Worm (Caenorhabditis elegans) whole organism, L2 larva: ENCODE results near the gene enpl-1.

Source experiments
- C34F6.9 ChIP-seq: fragments of 150-350 bp; optimal IDR thresholded peaks from 2 replicates; lab custom pipeline; 2014; ENCODE audit warnings: missing biosample characterization, missing genetic modification characterization
- R02D3.7 ChIP-seq: fragments of 150-350 bp; optimal IDR thresholded peaks from 2 replicates; lab custom pipeline; 2014; ENCODE audit warnings: missing biosample characterization, missing genetic modification characterization
- Y55F3AM.14 ChIP-seq: fragments of 200-800 bp; sonication (Bioruptor generic); optimal IDR thresholded peaks from 2 replicates; lab custom pipeline; 2018; ENCODE audit warnings: mild to moderate bottlenecking, missing genetic modification characterization, missing compliant biosample characterization
- ZK546.5 ChIP-seq: sonication (generic microtip); optimal IDR thresholded peaks from 2 replicates; lab custom pipeline; 2017; ENCODE audit warnings: missing biosample characterization, missing genetic modification characterization
- alr-1 ChIP-seq: fragments of 150-350 bp; optimal IDR thresholded peaks from 2 replicates; lab custom pipeline; 2014; ENCODE audit warnings: missing biosample characterization, missing genetic modification characterization
- aly-2 ChIP-seq: fragments of 150-350 bp; optimal IDR thresholded peaks from 2 replicates; lab custom pipeline; 2014; ENCODE audit warnings: missing biosample characterization, missing genetic modification characterization
- ama-1 ChIP-seq: fragments of 150-350 bp; optimal IDR thresholded peaks from 2 replicates; lab custom pipeline; 2018; ENCODE audit warnings: inconsistent platforms
- ceh-16 ChIP-seq: fragments of 150-350 bp; optimal IDR thresholded peaks from 2 replicates; lab custom pipeline; 2014; ENCODE audit warnings: missing biosample characterization, missing genetic modification characterization
- crh-2 ChIP-seq: sonication (generic microtip); optimal IDR thresholded peaks from 2 replicates; lab custom pipeline; 2017; ENCODE audit warnings: missing biosample characterization, missing genetic modification characterization
- dmd-4 ChIP-seq: sonication (generic microtip); optimal IDR thresholded peaks from 2 replicates; lab custom pipeline; 2017; ENCODE audit warnings: missing biosample characterization, missing genetic modification characterization
- egl-27 ChIP-seq: sonication (generic microtip); optimal IDR thresholded peaks from 3 replicates; lab custom pipeline; 2017; ENCODE audit warnings: missing biosample characterization, missing genetic modification reagents, missing genetic modification characterization
- gmeb-1 ChIP-seq: fragments of 150-350 bp; optimal IDR thresholded peaks from 2 replicates; lab custom pipeline; 2014; ENCODE audit warnings: missing biosample characterization, missing genetic modification characterization
- lin-11 ChIP-seq: fragments of 150-350 bp; sonication (generic microtip); optimal IDR thresholded peaks from 2 replicates; lab custom pipeline; 2014; ENCODE audit warnings: missing biosample characterization, missing genetic modification characterization, inconsistent platforms, mixed read lengths
- lin-13 ChIP-seq: fragments of 150-350 bp; optimal IDR thresholded peaks from 2 replicates; lab custom pipeline; 2014; ENCODE audit warnings: missing biosample characterization, missing genetic modification reagents, missing genetic modification characterization
- lin-39 ChIP-seq: fragments of 150-350 bp; optimal IDR thresholded peaks from 2 replicates; lab custom pipeline; 2014; ENCODE audit warnings: missing biosample characterization, missing genetic modification reagents, missing genetic modification characterization
- lsy-2 ChIP-seq, 2 experiments: fragments of 150-350 bp in 1 of 2; sonication (generic microtip) in 1 of 2; optimal IDR thresholded peaks; 2 replicates each; lab custom pipeline; 2014 to 2017; ENCODE audit warnings: missing biosample characterization in 2 of 2, missing genetic modification characterization in 2 of 2
- mab-5 ChIP-seq: fragments of 150-350 bp; optimal IDR thresholded peaks from 2 replicates; lab custom pipeline; 2014; ENCODE audit warnings: missing biosample characterization, missing genetic modification characterization
- mbf-1 ChIP-seq: sonication (generic microtip); optimal IDR thresholded peaks from 2 replicates; lab custom pipeline; 2017; ENCODE audit warnings: missing biosample characterization, missing genetic modification characterization
- mdl-1 ChIP-seq, 2 experiments: fragments of 150-350 bp in 1 of 2; sonication (generic microtip) in 1 of 2; optimal IDR thresholded peaks; 2 replicates each; lab custom pipeline; 2017; ENCODE audit warnings: missing biosample characterization in 2 of 2, missing genetic modification characterization in 2 of 2
- nhr-10 ChIP-seq: sonication (generic microtip); optimal IDR thresholded peaks from 2 replicates; lab custom pipeline; 2017; ENCODE audit warnings: missing biosample characterization, missing genetic modification characterization
- nhr-11 ChIP-seq: fragments of 150-350 bp; optimal IDR thresholded peaks from 2 replicates; lab custom pipeline; 2014; ENCODE audit warnings: missing biosample characterization, missing genetic modification characterization
- nhr-129 ChIP-seq: fragments of 150-350 bp; optimal IDR thresholded peaks from 2 replicates; lab custom pipeline; 2014; ENCODE audit warnings: missing biosample characterization, missing genetic modification characterization
- nhr-21 ChIP-seq: fragments of 150-350 bp; optimal IDR thresholded peaks from 2 replicates; lab custom pipeline; 2014; ENCODE audit warnings: missing biosample characterization, missing genetic modification characterization
- nhr-23 ChIP-seq: fragments of 150-350 bp; optimal IDR thresholded peaks from 2 replicates; lab custom pipeline; 2014; ENCODE audit warnings: missing biosample characterization, missing genetic modification reagents, missing genetic modification characterization
- nhr-237 ChIP-seq: fragments of 150-350 bp; optimal IDR thresholded peaks from 2 replicates; lab custom pipeline; 2014; ENCODE audit warnings: missing biosample characterization, missing genetic modification characterization
- nhr-25 ChIP-seq: fragments of 150-350 bp; sonication (generic microtip); optimal IDR thresholded peaks from 3 replicates; lab custom pipeline; 2014; ENCODE audit warnings: missing biosample characterization, missing genetic modification characterization
- nhr-6 ChIP-seq: fragments of 150-350 bp; optimal IDR thresholded peaks from 2 replicates; lab custom pipeline; 2014; ENCODE audit warnings: missing biosample characterization, missing genetic modification characterization
- nhr-77 ChIP-seq: fragments of 150-350 bp; optimal IDR thresholded peaks from 2 replicates; lab custom pipeline; 2014; ENCODE audit warnings: missing biosample characterization, missing genetic modification characterization
- peb-1 ChIP-seq: fragments of 150-350 bp; optimal IDR thresholded peaks from 2 replicates; lab custom pipeline; 2014; ENCODE audit warnings: missing biosample characterization, missing genetic modification characterization
- sem-4 ChIP-seq: fragments of 150-350 bp; optimal IDR thresholded peaks from 2 replicates; lab custom pipeline; 2014; ENCODE audit warnings: missing biosample characterization, missing genetic modification reagents, missing genetic modification characterization
- skn-1 ChIP-seq: sonication (generic microtip); optimal IDR thresholded peaks from 2 replicates; lab custom pipeline; 2017; ENCODE audit warnings: missing biosample characterization, missing genetic modification characterization
- sma-3 ChIP-seq: sonication (generic microtip); optimal IDR thresholded peaks from 2 replicates; lab custom pipeline; 2016; ENCODE audit warnings: missing genetic modification reagents, missing genetic modification characterization, missing compliant biosample characterization
- sma-9 ChIP-seq, 2 experiments: fragments of 150-350 bp in 1 of 2; sonication (generic microtip) in 1 of 2; optimal IDR thresholded peaks; 2 replicates each; lab custom pipeline; 2014 to 2016; ENCODE audit warnings: missing genetic modification characterization in 2 of 2, mild to moderate bottlenecking in 1 of 2, missing biosample characterization in 1 of 2, missing compliant biosample characterization in 1 of 2, missing genetic modification reagents in 1 of 2, moderate library complexity in 1 of 2
- snpc-4 ChIP-seq: fragments of 150-350 bp; optimal IDR thresholded peaks from 2 replicates; lab custom pipeline; 2014; ENCODE audit warnings: missing biosample characterization, missing genetic modification characterization
- unc-55 ChIP-seq: fragments of 150-350 bp; sonication (generic microtip); optimal IDR thresholded peaks from 3 replicates; lab custom pipeline; 2014; ENCODE audit warnings: missing biosample characterization, missing genetic modification reagents, missing genetic modification characterization
- unc-62 ChIP-seq: fragments of 150-350 bp; optimal IDR thresholded peaks from 2 replicates; lab custom pipeline; 2014; ENCODE audit warnings: missing biosample characterization, missing genetic modification reagents, missing genetic modification characterization
- zag-1 ChIP-seq: fragments of 150-350 bp; optimal IDR thresholded peaks from 2 replicates; lab custom pipeline; 2014; ENCODE audit warnings: missing biosample characterization, missing genetic modification characterization
- ztf-11 ChIP-seq: sonication (generic microtip); optimal IDR thresholded peaks from 2 replicates; lab custom pipeline; 2017; ENCODE audit warnings: missing biosample characterization, missing genetic modification characterization
- ztf-4 ChIP-seq: fragments of 150-350 bp; optimal IDR thresholded peaks from 2 replicates; lab custom pipeline; 2014; ENCODE audit warnings: missing biosample characterization, missing genetic modification characterization

Gene enpl-1

DNA sequence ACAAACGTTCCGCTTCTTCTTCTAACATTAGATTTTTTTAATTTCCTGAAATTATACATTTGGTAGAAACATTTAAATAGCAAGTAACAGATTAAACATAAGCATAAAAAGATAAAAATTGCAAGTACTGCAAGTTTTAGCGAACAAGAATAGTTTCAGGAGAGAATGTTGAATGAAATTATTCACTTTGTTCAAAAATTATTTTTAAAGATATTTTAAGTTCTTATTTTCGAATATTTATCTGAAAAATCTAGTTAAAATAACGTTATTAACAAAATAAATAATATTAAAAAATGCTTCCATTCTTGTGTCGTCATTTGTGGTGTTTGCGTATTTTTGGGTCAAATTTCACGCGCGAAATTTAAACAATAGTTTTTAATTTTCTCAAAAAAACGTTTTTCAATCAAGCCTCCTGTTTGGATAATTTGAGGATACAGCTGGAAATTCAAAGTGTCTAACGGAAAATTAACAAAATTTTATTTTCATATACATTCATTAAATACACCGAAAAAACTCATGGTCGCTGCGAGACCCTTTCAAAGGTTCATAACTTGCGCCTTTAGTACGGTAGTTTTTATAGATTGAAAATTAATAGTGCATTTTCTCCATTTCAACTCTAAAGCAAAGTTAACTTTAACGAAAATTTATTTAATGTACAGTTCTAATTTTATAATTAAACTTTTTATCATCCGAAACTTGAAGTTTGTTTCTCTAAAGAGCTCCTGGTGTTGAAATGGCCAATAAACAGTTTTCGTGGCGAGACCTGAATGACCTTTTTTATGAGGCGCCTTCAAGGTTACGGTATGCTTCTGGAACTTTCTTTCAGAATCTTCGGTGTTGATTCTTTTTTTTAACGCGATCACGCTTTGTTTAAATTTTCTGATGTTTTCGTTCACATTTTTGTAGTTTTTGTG lies 23.5 kb downstream of the enpl-1 start, which contains the start of gene skih-2:
Gene skih-2, minus strand, starts transcription at position 51 of the 914 bp plus-strand sequence.
- TF ChIP-seq lin-13 (GFP tag; lab: Kevin White, UChicago) (peak; percentile 29), lsy-2 (tag; optimal IDR thresholded peaks at IDR 0.05; lab: Kevin White, UChicago) (peak; percentile 14 to 80), unc-55 (GFP tag; lab: Kevin White, UChicago) (peak; percentile 78), zag-1 (tag; lab: Kevin White, UChicago) (no peak), egl-27 (no peak), nhr-11 (tag; lab: Kevin White, UChicago) (no peak), nhr-25 (tag; lab: Kevin White, UChicago) (peak; percentile 5), C34F6.9 (tag; lab: Kevin White, UChicago) (peak; percentile 79), ztf-11 (tag; lab: Kevin White, UChicago) (no peak), nhr-21 (tag; lab: Kevin White, UChicago) (no peak), gmeb-1 (tag; lab: Kevin White, UChicago) (peak; percentile 92), crh-2 (tag; lab: Kevin White, UChicago) (peak; percentile 6), nhr-77 (tag; lab: Kevin White, UChicago) (no peak)
- TF ChIP-seq, all 48 proteins: peak for 7

- TF ChIP-seq ztf-4 (tag; lab: Kevin White, UChicago) (no peak), nhr-6 (tag; lab: Kevin White, UChicago) (no peak), ceh-16 (no peak), sma-9 (GFP tag; optimal IDR thresholded peaks at IDR 0.05; lab: Kevin White, UChicago) (no peak), sma-9 (tag; optimal IDR thresholded peaks at IDR 0.05; lab: Kevin White, UChicago) (no peak), sem-4 (no peak), ztf-11 (tag; lab: Kevin White, UChicago) (no peak), ama-1 (lab: Kevin White, UChicago) (no peak)
These were observed 24.0 kb downstream of the enpl-1 start, which contains the start of gene F01G4.4 for ce11 chrIV:11143228-11143444. Gene F01G4.4, plus strand, starts transcription at chrIV:11143345.

- TF ChIP-seq nhr-237, result no peak
- no peak for TF ChIP-seq sma-9 (GFP tag; optimal IDR thresholded peaks at IDR 0.05; lab: Kevin White, UChicago)
- TF ChIP-seq sma-9 (tag; optimal IDR thresholded peaks at IDR 0.05; lab: Kevin White, UChicago), result no peak
- no peak for TF ChIP-seq unc-55 (GFP tag; lab: Kevin White, UChicago)
- no peak for TF ChIP-seq lsy-2 (tag; optimal IDR thresholded peaks at IDR 0.05; lab: Kevin White, UChicago)
- no peak for TF ChIP-seq mbf-1
- TF ChIP-seq peb-1 (tag; lab: Kevin White, UChicago), result no peak
- TF ChIP-seq mdl-1 (tag; optimal IDR thresholded peaks at IDR 0.05; lab: Kevin White, UChicago), result no peak
- no peak for TF ChIP-seq dmd-4
- no peak for TF ChIP-seq R02D3.7 (tag; lab: Kevin White, UChicago)
- TF ChIP-seq nhr-23 (tag; lab: Kevin White, UChicago), result no peak
These were observed 26.8 kb downstream of the enpl-1 start for ce11 chrIV:11145929-11146339.

ce11 chrIV:11146492-11146891 lies 27.4 kb downstream of the enpl-1 start:
- no peak for TF ChIP-seq nhr-10 (tag; lab: Kevin White, UChicago)
- TF ChIP-seq ztf-11 (tag; lab: Kevin White, UChicago), result no peak
- TF ChIP-seq unc-55 (GFP tag; lab: Kevin White, UChicago), result no peak

- TF ChIP-seq unc-55 (GFP tag; lab: Kevin White, UChicago) (no peak), nhr-6 (tag; lab: Kevin White, UChicago) (no peak), lin-11 (tag; lab: Kevin White, UChicago) (no peak), peb-1 (tag; lab: Kevin White, UChicago) (no peak), mbf-1 (no peak), ztf-4 (tag; lab: Kevin White, UChicago) (peak; percentile 23), skn-1 (tag; lab: Kevin White, UChicago) (no peak), sma-9 (GFP tag; optimal IDR thresholded peaks at IDR 0.05; lab: Kevin White, UChicago) (no peak), sma-9 (tag; optimal IDR thresholded peaks at IDR 0.05; lab: Kevin White, UChicago) (no peak), crh-2 (tag; lab: Kevin White, UChicago) (peak; percentile 57), lin-13 (GFP tag; lab: Kevin White, UChicago) (peak; percentile 45), nhr-129 (no peak), nhr-77 (tag; lab: Kevin White, UChicago) (no peak), alr-1 (tag; lab: Kevin White, UChicago) (no peak), mdl-1 (tag; optimal IDR thresholded peaks at IDR 0.05; lab: Kevin White, UChicago) (no peak), aly-2 (no peak), nhr-25 (tag; lab: Kevin White, UChicago) (peak; percentile 46), unc-62 (GFP tag; lab: Kevin White, UChicago) (no peak), dmd-4 (no peak), nhr-10 (tag; lab: Kevin White, UChicago) (no peak), mab-5 (tag; lab: Kevin White, UChicago) (no peak), lin-39 (no peak), lsy-2 (tag; optimal IDR thresholded peaks at IDR 0.05; lab: Kevin White, UChicago) (peak in 1 of 2 experiments; percentile 64), sma-3 (GFP tag; lab: Kevin White, UChicago) (peak; percentile 46), ZK546.5 (tag; lab: Kevin White, UChicago) (peak; percentile 20), snpc-4 (tag; lab: Kevin White, UChicago) (no peak), egl-27 (no peak), Y55F3AM.14 (peak; percentile 40), ztf-11 (tag; lab: Kevin White, UChicago) (no peak), ama-1 (lab: Kevin White, UChicago) (peak; percentile 14), nhr-23 (tag; lab: Kevin White, UChicago) (no peak), nhr-11 (tag; lab: Kevin White, UChicago) (no peak), gmeb-1 (tag; lab: Kevin White, UChicago) (no peak)
These were observed 27.9 kb downstream of the enpl-1 start, which contains the start of gene pigq-1 for ce11 chrIV:11146962-11147470. Gene pigq-1, minus strand, starts transcription at chrIV:11147247.
